Worm (Caenorhabditis elegans) whole organism, late embryonic: ENCODE measurements around the gene T17A3.12.

ENCODE experiments used
- C38D4.7 ChIP-seq: fragments of 200-800 bp; sonication (Bioruptor generic); optimal IDR thresholded peaks from 2 replicates; lab custom pipeline; 2018; ENCODE audit warnings: mild to moderate bottlenecking, missing genetic modification characterization, moderate library complexity, missing compliant biosample characterization
- F13H6.1 ChIP-seq: sonication (generic microtip); optimal IDR thresholded peaks from 2 replicates; lab custom pipeline; 2016; ENCODE audit warnings: missing genetic modification characterization, missing compliant biosample characterization
- K09A11.1 ChIP-seq: sonication (generic microtip); optimal IDR thresholded peaks from 2 replicates; lab custom pipeline; 2017; ENCODE audit warnings: antibody characterized with exemption, mild to moderate bottlenecking, missing genetic modification characterization, missing compliant biosample characterization; ENCODE audit not compliant: insufficient read depth
- Y22D7AL.16 ChIP-seq: sonication (generic microtip); optimal IDR thresholded peaks from 2 replicates; lab custom pipeline; 2016; ENCODE audit warnings: missing genetic modification characterization, missing compliant biosample characterization
- ahr-1 ChIP-seq: sonication (generic microtip); optimal IDR thresholded peaks from 2 replicates; lab custom pipeline; 2016; ENCODE audit warnings: missing genetic modification characterization, missing compliant biosample characterization
- ceh-2 ChIP-seq: sonication (generic microtip); optimal IDR thresholded peaks from 2 replicates; lab custom pipeline; 2016; ENCODE audit warnings: missing genotype, missing genetic modification characterization, missing compliant biosample characterization
- ceh-22 ChIP-seq: sonication (generic microtip); optimal IDR thresholded peaks from 2 replicates; lab custom pipeline; 2017; ENCODE audit warnings: missing biosample characterization, missing genetic modification characterization
- ceh-34 ChIP-seq: sonication (generic microtip); optimal IDR thresholded peaks from 2 replicates; lab custom pipeline; 2016; ENCODE audit warnings: mild to moderate bottlenecking, missing genetic modification characterization, missing compliant biosample characterization
- ceh-45 ChIP-seq: fragments of 200-800 bp; sonication (Bioruptor generic); IDR thresholded peaks from 2 replicates; pipeline ENCODE4 v1.3.6; 2022; ENCODE audit warnings: missing genetic modification reagents, missing genetic modification characterization, missing compliant biosample characterization
- ceh-48 ChIP-seq: sonication (generic microtip); optimal IDR thresholded peaks from 2 replicates; lab custom pipeline; 2016; ENCODE audit warnings: missing genetic modification characterization, inconsistent platforms, missing compliant biosample characterization
- ceh-9 ChIP-seq: sonication (generic microtip); optimal IDR thresholded peaks from 2 replicates; lab custom pipeline; 2016; ENCODE audit warnings: mild to moderate bottlenecking, missing genetic modification characterization, inconsistent platforms, missing compliant biosample characterization
- dve-1 ChIP-seq: sonication (generic microtip); optimal IDR thresholded peaks from 2 replicates; lab custom pipeline; 2017; ENCODE audit warnings: antibody characterized with exemption, mild to moderate bottlenecking, missing genetic modification characterization, missing compliant biosample characterization
- elt-2 ChIP-seq: sonication (generic microtip); optimal IDR thresholded peaks from 2 replicates; lab custom pipeline; 2016; ENCODE audit warnings: missing genetic modification reagents, missing genetic modification characterization, missing compliant biosample characterization
- elt-4 ChIP-seq: sonication (generic microtip); optimal IDR thresholded peaks from 2 replicates; lab custom pipeline; 2016; ENCODE audit warnings: missing genetic modification characterization, missing compliant biosample characterization
- eyg-1 ChIP-seq: sonication (generic microtip); optimal IDR thresholded peaks from 2 replicates; lab custom pipeline; 2016; ENCODE audit warnings: missing genotype, missing genetic modification characterization, missing compliant biosample characterization
- fax-1 ChIP-seq: sonication (generic microtip); optimal IDR thresholded peaks from 2 replicates; lab custom pipeline; 2016; ENCODE audit warnings: missing genotype, missing genetic modification characterization, missing compliant biosample characterization
- fkh-10 ChIP-seq: fragments of 150-350 bp; optimal IDR thresholded peaks from 2 replicates; lab custom pipeline; 2014; ENCODE audit warnings: missing biosample characterization, missing genetic modification reagents, missing genetic modification characterization
- fkh-6 ChIP-seq: sonication (generic microtip); optimal IDR thresholded peaks from 2 replicates; lab custom pipeline; 2016; ENCODE audit warnings: missing genetic modification characterization, missing compliant biosample characterization
- hlh-13 ChIP-seq: fragments of 200-800 bp; sonication (Bioruptor generic); optimal IDR thresholded peaks from 2 replicates; lab custom pipeline; 2018; ENCODE audit warnings: mild to moderate bottlenecking, missing genetic modification characterization, missing compliant biosample characterization
- hlh-30 ChIP-seq: sonication (generic microtip); optimal IDR thresholded peaks from 2 replicates; lab custom pipeline; 2017; ENCODE audit warnings: antibody characterized with exemption, missing genetic modification characterization, missing compliant biosample characterization; ENCODE audit not compliant: insufficient read depth
- hlh-6 ChIP-seq: sonication (generic microtip); optimal IDR thresholded peaks from 2 replicates; lab custom pipeline; 2016; ENCODE audit warnings: missing genotype, missing genetic modification characterization, missing compliant biosample characterization
- lim-6 ChIP-seq: sonication (generic microtip); optimal IDR thresholded peaks from 2 replicates; lab custom pipeline; 2016; ENCODE audit warnings: missing genetic modification characterization, missing compliant biosample characterization
- lin-11 ChIP-seq: fragments of 200-800 bp; sonication (Bioruptor generic); optimal IDR thresholded peaks from 2 replicates; lab custom pipeline; 2018; ENCODE audit warnings: mild to moderate bottlenecking, missing genetic modification characterization, missing compliant biosample characterization
- mec-3 ChIP-seq: sonication (generic microtip); optimal IDR thresholded peaks from 2 replicates; lab custom pipeline; 2016; ENCODE audit warnings: borderline replicate concordance, missing genetic modification characterization, missing compliant biosample characterization
- nhr-232 ChIP-seq: sonication (generic microtip); optimal IDR thresholded peaks from 2 replicates; lab custom pipeline; 2016; ENCODE audit warnings: missing genetic modification characterization, missing compliant biosample characterization
- odd-2 ChIP-seq: sonication (generic microtip); optimal IDR thresholded peaks from 2 replicates; lab custom pipeline; 2017; ENCODE audit warnings: antibody characterized with exemption, mild to moderate bottlenecking, missing genetic modification characterization, missing compliant biosample characterization
- pat-9 ChIP-seq: fragments of 200-800 bp; sonication (Bioruptor generic); optimal IDR thresholded peaks from 2 replicates; lab custom pipeline; 2018; ENCODE audit warnings: mild to moderate bottlenecking, missing genetic modification characterization, moderate library complexity, missing compliant biosample characterization
- pax-1 ChIP-seq: fragments of 150-350 bp; optimal IDR thresholded peaks from 2 replicates; lab custom pipeline; 2014; ENCODE audit warnings: missing biosample characterization, missing genetic modification characterization
- pha-2 ChIP-seq: sonication (generic microtip); optimal IDR thresholded peaks from 2 replicates; lab custom pipeline; 2017; ENCODE audit warnings: mild to moderate bottlenecking, missing genetic modification characterization, missing compliant biosample characterization
- pha-4 ChIP-seq: fragments of 150-350 bp; optimal IDR thresholded peaks from 2 replicates; lab custom pipeline; 2018; ENCODE audit warnings: missing biosample characterization, missing genetic modification reagents, missing genetic modification characterization
- pqm-1 ChIP-seq: sonication (generic microtip); optimal IDR thresholded peaks from 2 replicates; lab custom pipeline; 2016; ENCODE audit warnings: missing genetic modification characterization, missing compliant biosample characterization
- pros-1 ChIP-seq: fragments of 150-350 bp; optimal IDR thresholded peaks from 2 replicates; lab custom pipeline; 2014; ENCODE audit warnings: missing biosample characterization, missing genetic modification reagents, missing genetic modification characterization
- sdc-2 ChIP-seq: sonication (generic microtip); optimal IDR thresholded peaks from 2 replicates; lab custom pipeline; 2016; ENCODE audit warnings: missing genotype, missing genetic modification characterization, missing compliant biosample characterization
- sox-2 ChIP-seq: fragments of 200-800 bp; sonication (Bioruptor generic); IDR thresholded peaks from 2 replicates; pipeline ENCODE4 v1.3.6; 2022; ENCODE audit warnings: missing genetic modification reagents, missing genetic modification characterization, missing compliant biosample characterization
- tbx-2 ChIP-seq: sonication (generic microtip); optimal IDR thresholded peaks from 2 replicates; lab custom pipeline; 2016; ENCODE audit warnings: missing genetic modification characterization, missing compliant biosample characterization
- tbx-7 ChIP-seq: sonication (generic microtip); optimal IDR thresholded peaks from 2 replicates; lab custom pipeline; 2016; ENCODE audit warnings: missing genotype, missing genetic modification characterization, missing compliant biosample characterization
- ttx-3 ChIP-seq: sonication (generic microtip); optimal IDR thresholded peaks from 2 replicates; lab custom pipeline; 2016; ENCODE audit warnings: missing genetic modification reagents, missing genetic modification characterization, missing compliant biosample characterization
- ztf-16 ChIP-seq: sonication (generic microtip); optimal IDR thresholded peaks from 2 replicates; lab custom pipeline; 2017; ENCODE audit warnings: missing genetic modification characterization, missing compliant biosample characterization

The T17A3.12 gene

ce11 chrIII:189280-189679 lies 44.3 kb upstream of the T17A3.12 start:
- TF ChIP-seq ahr-1 (tag; lab: Kevin White, UChicago) (no peak), C38D4.7 (no peak), dve-1 (no peak)

- TF ChIP-seq hlh-6 (tag; lab: Kevin White, UChicago) (no peak), pros-1 (no peak), nhr-232 (tag; lab: Kevin White, UChicago) (no peak), F13H6.1 (tag; lab: Kevin White, UChicago) (no peak), pqm-1 (tag; lab: Kevin White, UChicago) (no peak), ceh-48 (tag; lab: Kevin White, UChicago) (peak; percentile 53)
Observed at ce11 chrIII:188426-188888, 43.5 kb upstream of the T17A3.12 start, which contains the start of gene ubc-20. Gene ubc-20, plus strand, starts transcription at chrIII:188838.

- TF ChIP-seq pat-9 (tag; lab: Kevin White, UChicago) (no peak), lin-11 (no peak), nhr-232 (tag; lab: Kevin White, UChicago) (no peak), fkh-6 (no peak), eyg-1 (no peak), odd-2 (no peak), dve-1 (no peak), sdc-2 (tag; lab: Kevin White, UChicago) (no peak), pha-4 (no peak), mec-3 (tag; lab: Kevin White, UChicago) (no peak), pax-1 (tag; lab: Kevin White, UChicago) (no peak), elt-4 (no peak), ceh-9 (no peak), ceh-34 (no peak), ceh-48 (tag; lab: Kevin White, UChicago) (no peak)
Observed at ce11 chrIII:187829-188228, 42.9 kb upstream of the T17A3.12 start, which contains the start of gene mxl-2. Gene mxl-2, minus strand, starts transcription at chrIII:188131.

- TF ChIP-seq elt-4, result no peak
- TF ChIP-seq hlh-13 (GFP tag; lab: Kevin White, UChicago), result no peak
- TF ChIP-seq ceh-45 (GFP tag; lab: Robert Waterston, UW), result no peak
- TF ChIP-seq hlh-6 (tag; lab: Kevin White, UChicago), result no peak
- TF ChIP-seq lim-6 (tag; lab: Kevin White, UChicago), result no peak
- TF ChIP-seq elt-2 (tag; lab: Kevin White, UChicago), result no peak
- TF ChIP-seq, all 69 proteins: peak for 0
Observed at ce11 chrIII:184335-184734, 39.4 kb upstream of the T17A3.12 start.

- TF ChIP-seq ztf-16 (tag; lab: Kevin White, UChicago), result no peak
- no peak for TF ChIP-seq pqm-1 (tag; lab: Kevin White, UChicago)
- TF ChIP-seq ttx-3 (tag; lab: Kevin White, UChicago), result no peak
- no peak for TF ChIP-seq ceh-34
- TF ChIP-seq sdc-2 (tag; lab: Kevin White, UChicago), result no peak
- TF ChIP-seq tbx-2 (tag; lab: Kevin White, UChicago), result no peak
- no peak for TF ChIP-seq sox-2 (GFP tag; lab: Robert Waterston, UW)
- TF ChIP-seq elt-2 (tag; lab: Kevin White, UChicago), result peak; percentile 70
Observed at ce11 chrIII:183072-183471, 38.1 kb upstream of the T17A3.12 start.

- no peak for TF ChIP-seq pha-2 (tag; lab: Kevin White, UChicago)
- no peak for TF ChIP-seq lim-6 (tag; lab: Kevin White, UChicago)
- TF ChIP-seq ttx-3 (tag; lab: Kevin White, UChicago), result no peak
- no peak for TF ChIP-seq ceh-22 (tag; lab: Kevin White, UChicago)
- TF ChIP-seq pax-1 (tag; lab: Kevin White, UChicago), result no peak
- TF ChIP-seq eyg-1, result no peak
- no peak for TF ChIP-seq fax-1
- no peak for TF ChIP-seq hlh-6 (tag; lab: Kevin White, UChicago)
- TF ChIP-seq Y22D7AL.16 (tag; lab: Kevin White, UChicago), result no peak
- no peak for TF ChIP-seq hlh-30 (tag; lab: Kevin White, UChicago)
- TF ChIP-seq sdc-2 (tag; lab: Kevin White, UChicago), result no peak
- TF ChIP-seq fkh-10 (GFP tag; lab: Kevin White, UChicago), result no peak
- no peak for TF ChIP-seq ceh-2
- TF ChIP-seq ceh-48 (tag; lab: Kevin White, UChicago), result no peak
- TF ChIP-seq tbx-7, result no peak
- TF ChIP-seq ceh-9, result no peak
- TF ChIP-seq pros-1, result no peak
- no peak for TF ChIP-seq pat-9 (tag; lab: Kevin White, UChicago)
- TF ChIP-seq ahr-1 (tag; lab: Kevin White, UChicago), result no peak
- no peak for TF ChIP-seq K09A11.1 (tag; lab: Kevin White, UChicago)
Observed at ce11 chrIII:182080-182479, 37.1 kb upstream of the T17A3.12 start, which contains the start of gene F40G9.15. Gene F40G9.15, plus strand, starts transcription at chrIII:182380.
